Fruit fly (Drosophila melanogaster) whole organism, wandering third instar larva: ENCODE results near the gene CG14383.

ENCODE experiments used
- CrebA ChIP-seq: fragments of 200-800 bp; sonication (Bioruptor generic); optimal IDR thresholded peaks from 2 replicates; lab custom pipeline; 2016; ENCODE audit warnings: missing biosample characterization, mild to moderate bottlenecking, missing genetic modification characterization, borderline replicate concordance
- Dfd ChIP-seq: fragments of >200 bp; optimal IDR thresholded peaks from 2 replicates; lab custom pipeline; 2017; ENCODE audit warnings: missing biosample characterization, missing genetic modification characterization
- Dif ChIP-seq: fragments of 200-275, 200-300 bp; sonication (Bioruptor generic); optimal IDR thresholded peaks from 2 replicates; lab custom pipeline; 2018; ENCODE audit warnings: missing biosample characterization, missing genetic modification characterization; ENCODE audit not compliant: partially characterized antibody
- HLH106 ChIP-seq: fragments of 200-800 bp; optimal IDR thresholded peaks from 3 replicates; lab custom pipeline; 2019; ENCODE audit warnings: missing biosample characterization, mild to moderate bottlenecking, missing genetic modification characterization, moderate library complexity
- Hnf4 ChIP-seq: fragments of 200-800 bp; sonication (Bioruptor generic); optimal IDR thresholded peaks from 2 replicates; lab custom pipeline; 2016; ENCODE audit warnings: missing biosample characterization, mild to moderate bottlenecking, missing genetic modification characterization
- Hr78 ChIP-seq: fragments of >200 bp; optimal IDR thresholded peaks from 2 replicates; lab custom pipeline; 2017; ENCODE audit warnings: missing biosample characterization, missing genetic modification characterization
- Hr83 ChIP-seq: fragments of 200-300 bp; sonication (Bioruptor generic); optimal IDR thresholded peaks from 2 replicates; lab custom pipeline; 2016; ENCODE audit warnings: missing biosample characterization, mild to moderate bottlenecking, missing genetic modification characterization, moderate library complexity; ENCODE audit not compliant: poor library complexity, severe bottlenecking
- Jra ChIP-seq: sonication (Bioruptor generic); optimal IDR thresholded peaks from 2 replicates; lab custom pipeline; 2016; ENCODE audit warnings: missing biosample characterization, missing genetic modification characterization
- Mio ChIP-seq: sonication (Bioruptor generic); optimal IDR thresholded peaks from 2 replicates; lab custom pipeline; 2016; ENCODE audit warnings: missing biosample characterization, missing genetic modification characterization
- Myc ChIP-seq: fragments of >200 bp; optimal IDR thresholded peaks from 2 replicates; lab custom pipeline; 2017
- N ChIP-seq: fragments of >200 bp; optimal IDR thresholded peaks from 2 replicates; lab custom pipeline; 2018; ENCODE audit warnings: missing biosample characterization, missing external identifiers, missing genetic modification characterization
- OdsH ChIP-seq: fragments of 200-800 bp; sonication (Bioruptor generic); optimal IDR thresholded peaks from 2 replicates; lab custom pipeline; 2016; ENCODE audit warnings: missing biosample characterization, mild to moderate bottlenecking, missing genetic modification characterization
- Rel ChIP-seq, 2 experiments: fragments of 200-800 bp; sonication (Bioruptor generic) in 1 of 2; optimal IDR thresholded peaks; 2 replicates in 1 of 2; 3 replicates in 1 of 2; lab custom pipeline; 2016 to 2019; ENCODE audit warnings: mild to moderate bottlenecking in 2 of 2, missing biosample characterization in 2 of 2, missing genetic modification characterization in 2 of 2, moderate library complexity in 1 of 2
- Sp1 ChIP-seq: fragments of 200-800 bp; sonication (Bioruptor generic); optimal IDR thresholded peaks from 3 replicates; lab custom pipeline; 2019; ENCODE audit warnings: missing biosample characterization, mild to moderate bottlenecking, missing genetic modification characterization, moderate library complexity
- Vsx2 ChIP-seq: fragments of 200-300, 225-300 bp; sonication (Bioruptor generic); optimal IDR thresholded peaks from 2 replicates; lab custom pipeline; 2018; ENCODE audit warnings: missing biosample characterization, missing genetic modification characterization; ENCODE audit not compliant: partially characterized antibody
- br ChIP-seq: fragments of 200-800 bp; sonication (Bioruptor generic); optimal IDR thresholded peaks from 2 replicates; lab custom pipeline; 2016; ENCODE audit warnings: missing biosample characterization, missing genetic modification characterization
- brk ChIP-seq: fragments of 200-800 bp; sonication (Bioruptor generic); optimal IDR thresholded peaks from 2 replicates; lab custom pipeline; 2016; ENCODE audit warnings: missing biosample characterization, mild to moderate bottlenecking, missing genetic modification characterization
- dl ChIP-seq, 2 experiments: fragments of 175-275, 200-275 bp in 1 of 2; fragments of 200-275 bp in 1 of 2; sonication (Bioruptor generic); optimal IDR thresholded peaks; lab custom pipeline; 2018; ENCODE audit warnings: mild to moderate bottlenecking in 2 of 2, missing biosample characterization in 2 of 2, missing genetic modification characterization in 2 of 2, moderate library complexity in 2 of 2; ENCODE audit not compliant: partially characterized antibody in 2 of 2, insufficient read depth in 1 of 2
- dmrt93B ChIP-seq: fragments of 200-800 bp; sonication (Bioruptor generic); optimal IDR thresholded peaks from 2 replicates; lab custom pipeline; 2018; ENCODE audit warnings: missing biosample characterization, mild to moderate bottlenecking, missing genetic modification characterization
- dsf ChIP-seq: sonication (Bioruptor generic); optimal IDR thresholded peaks from 2 replicates; lab custom pipeline; 2016; ENCODE audit warnings: missing biosample characterization, missing genetic modification characterization, borderline replicate concordance
- ey ChIP-seq: fragments of 200-800 bp; sonication (Bioruptor generic); optimal IDR thresholded peaks from 2 replicates; lab custom pipeline; 2016; ENCODE audit warnings: missing biosample characterization, missing genetic modification characterization
- foxo ChIP-seq, 2 experiments: fragments of 200-800 bp; sonication (Bioruptor generic); optimal IDR thresholded peaks; 2 replicates in 1 of 2; 3 replicates in 1 of 2; lab custom pipeline; 2016 to 2017; ENCODE audit warnings: missing biosample characterization in 2 of 2, missing genetic modification characterization in 2 of 2
- fru ChIP-seq: fragments of 200-800 bp; sonication (Bioruptor generic); optimal IDR thresholded peaks from 3 replicates; lab custom pipeline; 2016; ENCODE audit warnings: missing biosample characterization, mild to moderate bottlenecking, missing genetic modification characterization
- h ChIP-seq: fragments of 200-800 bp; sonication (Bioruptor generic); optimal IDR thresholded peaks from 3 replicates; lab custom pipeline; 2016; ENCODE audit warnings: missing biosample characterization, mild to moderate bottlenecking, missing genetic modification characterization
- jim ChIP-seq: fragments of 175-275, 200-325 bp; sonication (Bioruptor generic); optimal IDR thresholded peaks from 2 replicates; lab custom pipeline; 2016; ENCODE audit warnings: missing biosample characterization, mild to moderate bottlenecking, missing genetic modification characterization
- lola ChIP-seq: fragments of >200 bp; optimal IDR thresholded peaks from 2 replicates; lab custom pipeline; 2017; ENCODE audit warnings: missing biosample characterization, missing genetic modification characterization
- pan ChIP-seq: fragments of >200 bp; optimal IDR thresholded peaks from 2 replicates; lab custom pipeline; 2017
- psq ChIP-seq: fragments of 200-800 bp; sonication (Bioruptor generic); optimal IDR thresholded peaks from 3 replicates; lab custom pipeline; 2017; ENCODE audit warnings: missing biosample characterization, mild to moderate bottlenecking, missing genetic modification characterization, moderate library complexity
- rgr ChIP-seq: fragments of 200-800 bp; sonication (Bioruptor generic); optimal IDR thresholded peaks from 3 replicates; lab custom pipeline; 2016; ENCODE audit warnings: missing biosample characterization, mild to moderate bottlenecking, missing genetic modification characterization
- sage ChIP-seq: fragments of 200-800 bp; sonication (Bioruptor generic); optimal IDR thresholded peaks from 2 replicates; lab custom pipeline; 2016; ENCODE audit warnings: missing biosample characterization, mild to moderate bottlenecking, missing genetic modification characterization
- usp ChIP-seq: fragments of >200 bp; optimal IDR thresholded peaks from 2 replicates; lab custom pipeline; 2017; ENCODE audit warnings: missing biosample characterization, missing genetic modification characterization
- woc ChIP-seq: sonication (Bioruptor generic); optimal IDR thresholded peaks from 2 replicates; lab custom pipeline; 2016; ENCODE audit warnings: missing biosample characterization, mild to moderate bottlenecking, missing genetic modification characterization

CG14383 gene

DNA sequence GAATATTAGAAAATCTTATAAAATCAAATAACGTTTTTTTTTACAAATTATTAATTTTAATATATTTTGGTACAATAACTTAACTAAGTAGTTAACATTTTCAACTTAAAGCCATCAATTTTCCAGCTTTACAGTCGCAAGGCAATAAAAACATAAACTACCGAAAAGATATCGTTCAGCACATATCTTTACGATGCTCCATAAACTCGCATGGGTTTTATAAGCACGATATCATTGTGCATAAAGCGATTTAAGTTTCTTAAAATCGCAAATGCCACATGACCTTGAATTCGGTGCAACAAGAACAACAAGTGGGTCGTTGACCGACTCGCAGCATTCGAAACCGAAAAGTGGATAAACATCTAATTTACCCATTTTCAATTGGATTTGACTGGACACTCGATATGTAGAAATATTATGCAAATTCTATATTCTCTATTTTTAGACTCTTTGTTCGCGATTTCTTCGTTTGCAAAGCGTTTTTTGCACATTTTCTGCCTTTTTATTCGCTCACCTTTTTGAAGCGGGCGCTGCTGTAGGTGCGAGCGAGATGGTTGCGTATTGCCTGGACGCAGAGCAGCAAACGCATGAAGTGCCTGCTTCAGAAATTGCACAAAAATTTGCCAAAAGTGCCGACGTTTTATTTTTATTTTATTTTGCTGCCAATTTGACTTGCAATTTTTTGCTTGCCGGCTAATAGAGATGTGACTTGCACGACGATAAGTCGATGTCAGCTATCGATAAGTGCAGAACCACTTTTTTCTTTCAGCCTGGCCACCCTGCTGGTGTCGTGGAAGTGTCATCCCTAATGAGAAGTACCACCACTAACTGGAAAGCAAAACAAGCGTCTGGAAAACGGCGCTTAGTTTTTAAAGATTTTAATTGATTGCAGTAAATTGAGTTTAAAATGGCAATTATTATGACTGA is 27.1 kb downstream of the CG14383 start, which contains the start of gene Spc25 (continued):
- TF ChIP-seq rgr (GFP tag; lab: Kevin White, UChicago) (peak; percentile 68), Jra (GFP tag; lab: Kevin White, UChicago) (peak; percentile 78), pan (no peak), psq (GFP tag; lab: Kevin White, UChicago) (peak; percentile 16), Mio (GFP tag; lab: Kevin White, UChicago) (no peak), usp (GFP tag; lab: Kevin White, UChicago) (no peak), Dfd (GFP tag; lab: Kevin White, UChicago) (no peak)

dm6 chr3R:12960227-12960626 is 28.1 kb downstream of the CG14383 start:
- TF ChIP-seq usp (GFP tag; lab: Kevin White, UChicago) (no peak), N (GFP tag; lab: Kevin White, UChicago) (no peak), sage (no peak), CrebA (peak; percentile 8), dmrt93B (GFP tag; lab: Kevin White, UChicago) (no peak), psq (GFP tag; lab: Kevin White, UChicago) (no peak), Myc (lab: Kevin White, UChicago) (no peak), Jra (GFP tag; lab: Kevin White, UChicago) (no peak), lola (GFP tag; lab: Kevin White, UChicago) (no peak), br (no peak), foxo (GFP tag; optimal IDR thresholded peaks at IDR 0.05; lab: Kevin White, UChicago) (no peak), OdsH (GFP tag; lab: Kevin White, UChicago) (no peak), dl (GFP tag; optimal IDR thresholded peaks at IDR 0.05; lab: Kevin White, UChicago; ENCODE audit: insufficient read depth in 1 of 2, partially characterized antibody in 2 of 2) (no peak), fru (GFP tag; lab: Kevin White, UChicago) (no peak), Dif (GFP tag; lab: Kevin White, UChicago) (no peak), Hr78 (no peak), rgr (GFP tag; lab: Kevin White, UChicago) (no peak), h (GFP tag; lab: Kevin White, UChicago) (peak; percentile 23), brk (GFP tag; lab: Kevin White, UChicago) (no peak), Rel (GFP tag; optimal IDR thresholded peaks at IDR 0.05; lab: Kevin White, UChicago) (peak; percentile 3), Rel (tag; optimal IDR thresholded peaks at IDR 0.05; lab: Kevin White, UChicago) (no peak), Sp1 (GFP tag; lab: Kevin White, UChicago) (no peak)

DNA sequence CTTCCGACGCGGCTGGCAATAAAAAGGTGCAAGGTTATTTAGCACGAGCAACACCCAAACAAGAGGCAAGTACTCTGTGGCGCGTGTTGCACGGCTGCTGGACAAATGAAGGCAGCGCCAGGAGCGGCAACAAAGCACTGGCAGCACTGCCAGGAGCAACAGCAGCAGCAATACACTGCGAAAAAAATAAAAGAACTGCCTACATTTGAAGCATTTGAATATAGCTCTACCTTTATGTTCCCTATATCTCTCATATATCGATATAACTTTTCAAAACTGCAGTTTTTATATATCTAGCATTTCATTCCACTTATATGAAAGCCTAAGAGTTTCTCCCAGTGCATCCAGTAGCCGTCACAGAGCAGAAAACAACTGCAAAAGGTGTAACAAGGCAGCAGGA is 30.9 kb downstream of the CG14383 start:
- TF ChIP-seq Hnf4 (GFP tag; lab: Kevin White, UChicago) (no peak), Hr78 (no peak), fru (GFP tag; lab: Kevin White, UChicago) (peak; percentile 16), ey (peak; percentile 20), dsf (GFP tag; lab: Kevin White, UChicago) (no peak), h (GFP tag; lab: Kevin White, UChicago) (peak; percentile 21), Vsx2 (GFP tag; lab: Kevin White, UChicago) (no peak), dmrt93B (GFP tag; lab: Kevin White, UChicago) (no peak), br (no peak), Sp1 (GFP tag; lab: Kevin White, UChicago) (no peak), sage (no peak), foxo (GFP tag; optimal IDR thresholded peaks at IDR 0.05; lab: Kevin White, UChicago) (peak in 1 of 2 experiments; percentile 34), jim (GFP tag; lab: Kevin White, UChicago) (no peak), Rel (GFP tag; optimal IDR thresholded peaks at IDR 0.05; lab: Kevin White, UChicago) (no peak), Rel (tag; optimal IDR thresholded peaks at IDR 0.05; lab: Kevin White, UChicago) (no peak), Hr83 (no peak), HLH106 (peak; percentile 44), woc (GFP tag; lab: Kevin White, UChicago) (no peak), rgr (GFP tag; lab: Kevin White, UChicago) (peak; percentile 6), OdsH (GFP tag; lab: Kevin White, UChicago) (no peak)
- TF ChIP-seq, all 38 proteins: peak for 6
